Worm (Caenorhabditis elegans) whole organism, early embryonic: ENCODE measurements around the gene nhr-134.

Source experiments
- B0310.2 ChIP-seq: sonication (generic microtip); optimal IDR thresholded peaks from 2 replicates; lab custom pipeline; 2016; ENCODE audit warnings: mild to moderate bottlenecking, missing genetic modification characterization, missing compliant biosample characterization
- F13C5.2 ChIP-seq: sonication (generic microtip); optimal IDR thresholded peaks from 2 replicates; lab custom pipeline; 2017; ENCODE audit warnings: mild to moderate bottlenecking, missing genetic modification characterization, inconsistent platforms, missing compliant biosample characterization
- aly-1 ChIP-seq: sonication (generic microtip); optimal IDR thresholded peaks from 2 replicates; lab custom pipeline; 2016; ENCODE audit warnings: missing genetic modification characterization, missing compliant biosample characterization
- ama-1 ChIP-seq: fragments of 150-350 bp; optimal IDR thresholded peaks from 2 replicates; lab custom pipeline; 2014
- ceh-13 ChIP-seq: fragments of 200-800 bp; sonication (Bioruptor generic); optimal IDR thresholded peaks from 2 replicates; lab custom pipeline; 2018; ENCODE audit warnings: mild to moderate bottlenecking, missing genetic modification characterization, missing compliant biosample characterization
- ceh-36 ChIP-seq: sonication (generic microtip); optimal IDR thresholded peaks from 2 replicates; lab custom pipeline; 2016; ENCODE audit warnings: missing genetic modification characterization, inconsistent platforms, missing compliant biosample characterization
- ets-7 ChIP-seq: sonication (generic microtip); optimal IDR thresholded peaks from 2 replicates; lab custom pipeline; 2016; ENCODE audit warnings: missing genotype, missing genetic modification characterization, missing compliant biosample characterization
- flt-1 ChIP-seq: fragments of 200-800 bp; sonication (Bioruptor generic); IDR thresholded peaks from 2 replicates; pipeline ENCODE4 v1.3.6; 2022; ENCODE audit warnings: missing genetic modification characterization, missing compliant biosample characterization
- hmbx-1 ChIP-seq: sonication (generic microtip); optimal IDR thresholded peaks from 2 replicates; lab custom pipeline; 2016; ENCODE audit warnings: mild to moderate bottlenecking, missing genetic modification characterization, missing compliant biosample characterization
- hmg-4 ChIP-seq: fragments of 200-800 bp; sonication (Bioruptor generic); optimal IDR thresholded peaks from 2 replicates; lab custom pipeline; 2018; ENCODE audit warnings: mild to moderate bottlenecking, missing genetic modification characterization, missing compliant biosample characterization
- hnd-1 ChIP-seq: sonication (generic microtip); optimal IDR thresholded peaks from 2 replicates; lab custom pipeline; 2016; ENCODE audit warnings: missing genetic modification characterization, missing compliant biosample characterization
- pes-1 ChIP-seq: fragments of 200-800 bp; sonication (Bioruptor generic); IDR thresholded peaks from 2 replicates; pipeline ENCODE4 v1.3.6; 2022; ENCODE audit warnings: missing genetic modification reagents, missing genetic modification characterization, missing compliant biosample characterization
- scrt-1 ChIP-seq: fragments of 200-800 bp; sonication (Bioruptor generic); IDR thresholded peaks from 2 replicates; pipeline ENCODE4 v1.3.6; 2022; ENCODE audit warnings: missing genetic modification characterization, missing compliant biosample characterization
- sea-1 ChIP-seq: fragments of 200-800 bp; sonication (Bioruptor generic); conservative IDR thresholded peaks from 2 replicates; pipeline ENCODE4 v1.3.6; 2022; ENCODE audit warnings: missing genetic modification characterization, missing compliant biosample characterization
- tbx-11 ChIP-seq: fragments of 200-800 bp; sonication (Bioruptor generic); IDR thresholded peaks from 2 replicates; pipeline ENCODE4 v1.3.6; 2022; ENCODE audit warnings: missing genetic modification characterization, missing compliant biosample characterization
- tbx-37 ChIP-seq: fragments of 200-800 bp; sonication (Bioruptor generic); conservative IDR thresholded peaks from 2 replicates; pipeline ENCODE4 v1.3.6; 2022; ENCODE audit warnings: missing genetic modification reagents, missing genetic modification characterization, missing compliant biosample characterization
- tra-4 ChIP-seq: sonication (generic microtip); optimal IDR thresholded peaks from 2 replicates; lab custom pipeline; 2017; ENCODE audit warnings: missing genetic modification characterization, missing compliant biosample characterization

Gene nhr-134

ce11 chrV:2192117-2192516, 38.9 kb upstream of the nhr-134 start, which contains the start of gene nhr-13:
TSS of gene nhr-13 (plus strand) at chrV:2192485.
- TF ChIP-seq pes-1 (GFP tag; lab: Robert Waterston, UW) (no peak), ceh-36 (tag; lab: Kevin White, UChicago) (no peak), tbx-37 (GFP tag; lab: Robert Waterston, UW) (no peak), sea-1 (GFP tag; lab: Robert Waterston, UW) (no peak), tbx-11 (GFP tag; lab: Robert Waterston, UW) (no peak), hnd-1 (no peak), ceh-13 (GFP tag; lab: Kevin White, UChicago) (no peak), ama-1 (lab: Kevin White, UChicago) (no peak), flt-1 (no peak), F13C5.2 (tag; lab: Kevin White, UChicago) (no peak), ets-7 (tag; lab: Kevin White, UChicago) (no peak), scrt-1 (GFP tag; lab: Robert Waterston, UW) (no peak)

DNA sequence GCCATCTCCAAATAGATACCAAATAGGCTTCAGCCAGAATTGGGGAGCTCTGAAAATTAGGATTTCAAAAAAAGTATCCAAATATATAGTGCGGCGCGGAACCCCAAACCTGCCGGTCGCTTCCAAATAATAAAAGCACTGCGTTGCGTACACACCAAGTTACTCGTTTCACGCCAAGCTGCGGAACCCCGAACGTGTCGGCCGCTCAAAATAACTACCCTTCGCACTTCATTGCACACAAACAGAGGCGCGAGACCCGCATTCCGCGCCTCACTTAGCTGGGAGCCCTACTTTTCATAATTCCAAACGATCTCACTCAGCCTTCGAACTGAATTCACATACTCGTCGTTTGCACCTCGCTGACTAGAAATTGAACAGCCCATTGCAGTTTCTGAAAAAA, 31.4 kb upstream of the nhr-134 start:
- TF ChIP-seq tra-4 (tag; lab: Kevin White, UChicago): no peak
- no peak for TF ChIP-seq hnd-1
- no peak for TF ChIP-seq ets-7 (tag; lab: Kevin White, UChicago)
- no peak for TF ChIP-seq ceh-13 (GFP tag; lab: Kevin White, UChicago)
- no peak for TF ChIP-seq B0310.2 (tag; lab: Kevin White, UChicago)
- no peak for TF ChIP-seq flt-1
- TF ChIP-seq scrt-1 (GFP tag; lab: Robert Waterston, UW): no peak
- TF ChIP-seq pes-1 (GFP tag; lab: Robert Waterston, UW): no peak
- no peak for TF ChIP-seq ceh-36 (tag; lab: Kevin White, UChicago)
- no peak for TF ChIP-seq aly-1 (tag; lab: Kevin White, UChicago)
- TF ChIP-seq tbx-37 (GFP tag; lab: Robert Waterston, UW): no peak
- no peak for TF ChIP-seq F13C5.2 (tag; lab: Kevin White, UChicago)

ce11 chrV:2200402-2200801, 30.6 kb upstream of the nhr-134 start:
- TF ChIP-seq B0310.2 (tag; lab: Kevin White, UChicago): no peak
- no peak for TF ChIP-seq tbx-37 (GFP tag; lab: Robert Waterston, UW)
- TF ChIP-seq sea-1 (GFP tag; lab: Robert Waterston, UW): no peak
- TF ChIP-seq hmg-4 (GFP tag; lab: Kevin White, UChicago): no peak
- no peak for TF ChIP-seq hnd-1

ce11 chrV:2201240-2201639, 29.8 kb upstream of the nhr-134 start, which contains the start of gene cyp-32B1:
TSS of gene cyp-32B1 (minus strand) at chrV:2201415.
- no peak for TF ChIP-seq F13C5.2 (tag; lab: Kevin White, UChicago)
- TF ChIP-seq B0310.2 (tag; lab: Kevin White, UChicago): no peak
- TF ChIP-seq scrt-1 (GFP tag; lab: Robert Waterston, UW): no peak
- no peak for TF ChIP-seq ceh-36 (tag; lab: Kevin White, UChicago)
- TF ChIP-seq hnd-1: no peak
- no peak for TF ChIP-seq ceh-13 (GFP tag; lab: Kevin White, UChicago)
- TF ChIP-seq ama-1 (lab: Kevin White, UChicago): no peak
- no peak for TF ChIP-seq tbx-11 (GFP tag; lab: Robert Waterston, UW)
- no peak for TF ChIP-seq flt-1
- no peak for TF ChIP-seq aly-1 (tag; lab: Kevin White, UChicago)
- TF ChIP-seq ets-7 (tag; lab: Kevin White, UChicago): no peak
- TF ChIP-seq pes-1 (GFP tag; lab: Robert Waterston, UW): no peak
- no peak for TF ChIP-seq hmg-4 (GFP tag; lab: Kevin White, UChicago)
- TF ChIP-seq sea-1 (GFP tag; lab: Robert Waterston, UW): no peak
- no peak for TF ChIP-seq hmbx-1 (tag; lab: Kevin White, UChicago)
- no peak for TF ChIP-seq tra-4 (tag; lab: Kevin White, UChicago)
- no peak for TF ChIP-seq tbx-37 (GFP tag; lab: Robert Waterston, UW)

DNA sequence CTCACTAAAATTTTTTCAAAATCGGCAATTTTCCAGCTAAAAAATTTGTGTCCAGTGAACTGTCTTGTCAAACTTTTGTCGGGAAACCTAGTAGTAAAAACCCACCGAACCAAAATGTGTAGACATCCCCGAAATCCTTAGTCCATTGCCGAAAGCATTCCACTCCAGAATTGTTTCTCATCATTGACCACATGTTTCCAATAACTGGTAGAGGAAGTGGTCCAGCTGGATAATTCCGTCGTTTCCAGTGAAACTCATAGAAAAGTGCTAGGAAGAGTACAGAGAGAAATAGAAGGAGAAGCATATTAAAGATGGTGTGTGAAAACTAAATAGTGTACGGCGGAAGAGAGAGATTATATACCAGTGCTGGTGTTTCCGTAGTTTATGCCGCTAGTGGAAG, 26.9 kb upstream of the nhr-134 start, which contains the start of gene cyp-33C12:
Gene cyp-33C12 (minus strand): TSS at position 321 of the 400 bp plus-strand sequence.
- no peak for TF ChIP-seq ets-7 (tag; lab: Kevin White, UChicago)

DNA sequence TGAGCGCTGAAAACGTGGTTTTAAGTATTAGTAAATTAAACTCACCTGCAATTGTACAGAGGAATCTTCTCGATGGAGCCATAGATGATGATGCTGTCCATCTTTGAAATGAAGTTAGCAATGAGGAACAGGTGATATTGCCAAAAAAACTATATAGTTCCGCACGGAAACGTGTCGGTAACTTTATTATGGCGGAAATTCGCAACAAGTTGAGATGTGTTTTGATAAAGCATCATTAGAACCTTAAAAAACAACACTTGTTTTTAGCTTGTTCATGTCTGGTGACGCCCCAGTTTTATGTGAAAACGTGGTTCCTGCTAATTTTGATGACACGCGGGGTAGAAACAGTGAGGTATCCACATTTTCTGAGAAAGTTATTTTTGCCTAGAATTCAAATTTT, 24.8 kb upstream of the nhr-134 start, which contains the start of gene srt-40:
Gene srt-40 (minus strand): TSS at position 101 of the 400 bp plus-strand sequence.
- TF ChIP-seq tbx-37 (GFP tag; lab: Robert Waterston, UW): no peak
- no peak for TF ChIP-seq B0310.2 (tag; lab: Kevin White, UChicago)
- no peak for TF ChIP-seq scrt-1 (GFP tag; lab: Robert Waterston, UW)
- no peak for TF ChIP-seq tra-4 (tag; lab: Kevin White, UChicago)
- TF ChIP-seq tbx-11 (GFP tag; lab: Robert Waterston, UW): no peak
- TF ChIP-seq aly-1 (tag; lab: Kevin White, UChicago): no peak
- TF ChIP-seq ceh-36 (tag; lab: Kevin White, UChicago): no peak
- no peak for TF ChIP-seq hnd-1
- no peak for TF ChIP-seq ceh-13 (GFP tag; lab: Kevin White, UChicago)
- TF ChIP-seq ama-1 (lab: Kevin White, UChicago): no peak
- TF ChIP-seq hmbx-1 (tag; lab: Kevin White, UChicago): no peak
- no peak for TF ChIP-seq flt-1
- TF ChIP-seq F13C5.2 (tag; lab: Kevin White, UChicago): no peak
- no peak for TF ChIP-seq ets-7 (tag; lab: Kevin White, UChicago)
- TF ChIP-seq sea-1 (GFP tag; lab: Robert Waterston, UW): no peak
- no peak for TF ChIP-seq pes-1 (GFP tag; lab: Robert Waterston, UW)
- TF ChIP-seq hmg-4 (GFP tag; lab: Kevin White, UChicago): no peak

DNA sequence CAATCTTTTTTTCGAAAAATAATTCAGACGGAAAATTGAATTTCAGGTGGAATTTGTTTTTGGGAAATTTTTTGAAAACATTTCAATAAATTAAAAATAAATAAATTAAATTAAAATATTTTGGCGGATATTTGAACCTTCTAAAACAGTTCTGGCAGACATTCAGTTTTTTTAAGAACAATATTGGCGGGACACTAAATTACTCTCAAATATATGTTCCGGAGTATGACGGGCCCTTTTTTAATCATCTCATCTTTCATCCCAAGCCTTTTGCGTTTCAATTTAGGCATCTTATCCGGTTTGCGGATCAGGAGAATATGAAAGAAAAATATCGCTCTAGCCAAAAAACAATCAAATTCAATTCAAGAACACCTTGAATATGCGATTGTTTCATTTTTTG, 24.2 kb upstream of the nhr-134 start, which contains the start of gene svh-11:
Gene svh-11 (plus strand): TSS at position 301 of the 400 bp plus-strand sequence.
- TF ChIP-seq pes-1 (GFP tag; lab: Robert Waterston, UW) (no peak), ama-1 (lab: Kevin White, UChicago) (no peak)
